Worm (Caenorhabditis elegans) whole organism, L4 larva: ENCODE results near the gene C55A6.6.

Source experiments
- aha-1 ChIP-seq: fragments of 150-350 bp; peaks from one replicate; lab custom pipeline; 2014; ENCODE audit warnings: missing biosample characterization, missing genetic modification characterization
- aly-2 ChIP-seq: sonication (generic microtip); optimal IDR thresholded peaks from 2 replicates; lab custom pipeline; 2018; ENCODE audit warnings: missing biosample characterization, missing genetic modification characterization
- ama-1 ChIP-seq: fragments of 150-350 bp; optimal IDR thresholded peaks from 2 replicates; lab custom pipeline; 2014; ENCODE audit warnings: inconsistent platforms, mixed read lengths
- lin-15B ChIP-seq: fragments of 150-350 bp; sonication (generic microtip); optimal IDR thresholded peaks from 3 replicates; lab custom pipeline; 2014; ENCODE audit warnings: missing biosample characterization, missing genetic modification characterization
- lsy-2 ChIP-seq, 2 experiments: fragments of 150-350 bp in 1 of 2; sonication (generic microtip) in 1 of 2; optimal IDR thresholded peaks; 2 replicates each; lab custom pipeline; 2014 to 2017; ENCODE audit warnings: missing biosample characterization in 2 of 2, missing genetic modification characterization in 2 of 2
- mep-1 ChIP-seq: fragments of 150-350 bp; sonication (generic microtip); optimal IDR thresholded peaks from 3 replicates; lab custom pipeline; 2014; ENCODE audit warnings: missing biosample characterization, missing genetic modification characterization
- nhr-25 ChIP-seq: sonication (generic microtip); optimal IDR thresholded peaks from 2 replicates; lab custom pipeline; 2017; ENCODE audit warnings: missing genetic modification characterization, mild to moderate bottlenecking, missing compliant biosample characterization, antibody characterized with exemption, moderate library complexity, borderline replicate concordance; ENCODE audit not compliant: insufficient read depth
- nhr-77 ChIP-seq: fragments of 150-350 bp; optimal IDR thresholded peaks from 2 replicates; lab custom pipeline; 2014; ENCODE audit warnings: missing biosample characterization, missing genetic modification characterization
- rbr-2 ChIP-seq: sonication (generic microtip); optimal IDR thresholded peaks from 2 replicates; lab custom pipeline; 2016; ENCODE audit warnings: missing genotype, missing genetic modification characterization, missing compliant biosample characterization
- skn-1 ChIP-seq: fragments of 150-350 bp; optimal IDR thresholded peaks from 2 replicates; lab custom pipeline; 2014; ENCODE audit warnings: missing biosample characterization, missing genetic modification characterization
- unc-130 ChIP-seq: sonication (generic microtip); optimal IDR thresholded peaks from 2 replicates; lab custom pipeline; 2016; ENCODE audit warnings: missing genetic modification reagents, missing genetic modification characterization, missing compliant biosample characterization
- zip-11 ChIP-seq: fragments of 200-800 bp; sonication (Bioruptor generic); IDR thresholded peaks from 2 replicates; pipeline ENCODE4 v1.3.6; 2022; ENCODE audit warnings: missing genetic modification characterization, missing compliant biosample characterization

ce11 chrV:11545227-11545626 is 30.7 kb upstream of the C55A6.6 start, which contains the start of gene F38B7.10:
- TF ChIP-seq aha-1 (tag; lab: Kevin White, UChicago) (peak; percentile 49), zip-11 (GFP tag; lab: Robert Waterston, UW) (no peak), mep-1 (tag; lab: Kevin White, UChicago) (no peak), lin-15B (no peak), ama-1 (no peak), aly-2 (no peak), nhr-77 (tag; lab: Kevin White, UChicago) (no peak), nhr-25 (tag; lab: Kevin White, UChicago) (no peak), skn-1 (tag; lab: Kevin White, UChicago) (no peak), unc-130 (no peak), lsy-2 (tag; optimal IDR thresholded peaks at IDR 0.05; lab: Kevin White, UChicago) (no peak), rbr-2 (tag; lab: Kevin White, UChicago) (no peak)
